Worm (Caenorhabditis elegans) whole organism, midembryonic: ENCODE data around the gene C38C3.6.

ENCODE experiments used
- T22C8.4 ChIP-seq: fragments of 200-800 bp; sonication (Bioruptor generic); IDR thresholded peaks from 2 replicates; pipeline ENCODE4 v1.3.6; 2022; ENCODE audit warnings: missing genetic modification characterization, missing compliant biosample characterization
- cog-1 ChIP-seq: sonication (generic microtip); optimal IDR thresholded peaks from 2 replicates; lab custom pipeline; 2016; ENCODE audit warnings: missing genetic modification characterization, missing compliant biosample characterization
- flt-1 ChIP-seq: fragments of 200-800 bp; sonication (Bioruptor generic); IDR thresholded peaks from 2 replicates; pipeline ENCODE4 v1.3.6; 2022; ENCODE audit warnings: missing genetic modification characterization, missing compliant biosample characterization
- klf-2 ChIP-seq: fragments of 200-800 bp; sonication (Bioruptor generic); conservative IDR thresholded peaks from 2 replicates; pipeline ENCODE4 v1.3.6; 2022; ENCODE audit warnings: missing genetic modification reagents, missing genetic modification characterization, missing compliant biosample characterization
- med-1 ChIP-seq: sonication (generic microtip); optimal IDR thresholded peaks from 2 replicates; lab custom pipeline; 2017; ENCODE audit warnings: missing genetic modification characterization, mild to moderate bottlenecking, missing compliant biosample characterization, antibody characterized with exemption, missing genetic modification reagents; ENCODE audit not compliant: insufficient read depth
- ref-1 ChIP-seq: fragments of 200-800 bp; sonication (Bioruptor generic); conservative IDR thresholded peaks from 2 replicates; pipeline ENCODE4 v1.3.6; 2022; ENCODE audit warnings: missing genetic modification reagents, missing genetic modification characterization, missing compliant biosample characterization
- tab-1 ChIP-seq: fragments of 200-800 bp; sonication (Bioruptor generic); IDR thresholded peaks from 2 replicates; pipeline ENCODE4 v1.3.6; 2022; ENCODE audit warnings: missing genetic modification characterization, missing compliant biosample characterization
- ztf-23 ChIP-seq: fragments of 200-800 bp; sonication (Bioruptor generic); IDR thresholded peaks from 2 replicates; pipeline ENCODE4 v1.3.6; 2022; ENCODE audit warnings: missing genetic modification reagents, missing genetic modification characterization, missing compliant biosample characterization
- ztf-29 ChIP-seq: fragments of 200-800 bp; sonication (Bioruptor generic); IDR thresholded peaks from 2 replicates; pipeline ENCODE4 v1.3.6; 2022; ENCODE audit warnings: missing genetic modification reagents, missing genetic modification characterization, missing compliant biosample characterization

C38C3.6 gene

DNA sequence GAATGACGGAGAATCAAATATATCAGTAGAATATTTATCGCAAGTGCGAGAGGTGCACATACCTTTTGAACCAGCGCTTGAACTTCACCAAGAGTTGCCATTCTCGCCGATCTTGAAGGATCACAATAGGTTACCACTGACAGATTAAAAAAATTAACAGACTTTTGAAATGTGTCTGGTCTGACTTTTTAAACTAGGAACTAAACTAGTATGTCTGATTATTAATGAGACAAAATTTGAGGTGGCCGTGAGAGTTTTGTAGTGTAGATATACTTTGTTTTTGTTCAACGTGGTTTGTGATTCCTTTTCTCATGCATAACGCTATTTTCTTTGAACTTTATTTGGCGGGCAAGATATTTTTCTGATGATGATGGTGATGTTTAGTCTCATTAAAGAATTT is 30.4 kb upstream of the C38C3.6 start, which contains the start of gene str-240:
Gene str-240 (minus strand): TSS at position 101 of the 400 bp plus-strand sequence.
- TF ChIP-seq ztf-29 (GFP tag; lab: Robert Waterston, UW) (no peak), T22C8.4 (GFP tag; lab: Robert Waterston, UW) (no peak), cog-1 (no peak), med-1 (no peak), tab-1 (GFP tag; lab: Robert Waterston, UW) (no peak), ref-1 (no peak)

DNA sequence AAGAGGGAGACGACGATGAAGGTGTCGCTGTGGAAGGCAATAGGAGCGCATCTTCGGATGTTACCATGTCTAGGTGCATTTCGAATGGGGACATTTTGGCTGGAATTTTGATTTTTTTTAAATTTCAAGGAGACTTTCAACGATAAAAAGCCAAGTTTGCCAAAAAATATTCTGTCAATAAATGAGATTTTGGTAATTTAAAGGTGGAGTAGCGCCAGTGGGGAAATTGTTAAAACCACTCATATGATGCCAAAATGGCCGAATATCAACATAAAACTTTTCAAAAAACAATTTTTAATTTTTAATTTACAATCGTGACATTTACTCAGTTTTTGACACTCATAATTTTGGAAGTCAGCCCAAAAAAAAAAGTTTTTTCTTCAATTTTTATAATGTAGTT is 20.1 kb upstream of the C38C3.6 start, which contains the start of gene nhr-260:
Gene nhr-260 (minus strand): TSS at position 101 of the 400 bp plus-strand sequence.
- TF ChIP-seq klf-2 (GFP tag; lab: Robert Waterston, UW), result no peak
- TF ChIP-seq ztf-29 (GFP tag; lab: Robert Waterston, UW), result no peak
- TF ChIP-seq T22C8.4 (GFP tag; lab: Robert Waterston, UW), result no peak
- no peak for TF ChIP-seq med-1
- TF ChIP-seq ztf-23 (GFP tag; lab: Robert Waterston, UW), result no peak
- TF ChIP-seq flt-1 (GFP tag; lab: Robert Waterston, UW), result no peak
- no peak for TF ChIP-seq ref-1
- TF ChIP-seq cog-1, result no peak
- TF ChIP-seq tab-1 (GFP tag; lab: Robert Waterston, UW), result no peak

DNA sequence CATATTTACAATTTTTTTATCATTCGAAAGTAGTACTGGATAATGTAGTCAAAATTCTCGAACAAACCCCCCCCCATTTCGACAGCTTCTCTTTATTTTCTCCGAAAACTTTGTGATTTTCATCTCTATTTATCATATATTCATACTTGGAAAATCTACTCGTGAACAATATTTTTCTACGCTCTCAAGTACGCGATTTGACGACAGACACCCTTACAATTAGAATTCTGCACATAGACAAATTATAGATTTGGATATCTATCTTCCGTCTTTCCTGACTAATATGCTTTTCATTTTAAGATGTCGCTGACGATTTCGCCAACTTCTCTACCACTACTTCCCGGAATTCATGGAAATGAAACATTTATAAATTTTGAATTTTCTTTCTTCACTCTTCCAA is 14.6 kb upstream of the C38C3.6 start, which contains the start of gene sru-28:
Gene sru-28 (plus strand): TSS at position 301 of the 400 bp plus-strand sequence.
- TF ChIP-seq flt-1 (GFP tag; lab: Robert Waterston, UW) (no peak), klf-2 (GFP tag; lab: Robert Waterston, UW) (no peak), cog-1 (no peak), T22C8.4 (GFP tag; lab: Robert Waterston, UW) (no peak), tab-1 (GFP tag; lab: Robert Waterston, UW) (no peak), med-1 (no peak), ztf-29 (GFP tag; lab: Robert Waterston, UW) (no peak)

DNA sequence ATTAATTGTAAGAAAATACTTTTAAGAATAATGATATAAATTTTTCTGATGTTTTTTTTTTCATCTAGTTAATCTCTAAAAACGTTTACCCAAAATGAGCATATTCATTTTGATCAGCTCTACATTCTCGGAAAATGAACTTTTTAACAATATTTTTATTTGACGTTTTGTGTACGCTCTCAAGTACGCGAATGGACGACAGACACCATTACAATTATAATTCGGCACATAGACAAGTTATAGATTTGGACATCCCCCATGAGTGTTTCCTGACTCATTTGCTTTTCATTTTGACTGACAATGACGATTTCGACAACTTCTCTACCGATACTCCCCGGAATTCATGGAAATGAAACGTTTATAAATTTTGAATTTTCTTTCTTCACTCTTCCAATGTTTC is 7.7 kb upstream of the C38C3.6 start, which contains the start of gene sru-27:
Gene sru-27 (plus strand): TSS at position 301 of the 400 bp plus-strand sequence.
- TF ChIP-seq T22C8.4 (GFP tag; lab: Robert Waterston, UW) (no peak), flt-1 (GFP tag; lab: Robert Waterston, UW) (no peak), med-1 (no peak), cog-1 (no peak), ztf-29 (GFP tag; lab: Robert Waterston, UW) (no peak), tab-1 (GFP tag; lab: Robert Waterston, UW) (no peak), ztf-23 (GFP tag; lab: Robert Waterston, UW) (no peak), ref-1 (no peak), klf-2 (GFP tag; lab: Robert Waterston, UW) (no peak)

DNA sequence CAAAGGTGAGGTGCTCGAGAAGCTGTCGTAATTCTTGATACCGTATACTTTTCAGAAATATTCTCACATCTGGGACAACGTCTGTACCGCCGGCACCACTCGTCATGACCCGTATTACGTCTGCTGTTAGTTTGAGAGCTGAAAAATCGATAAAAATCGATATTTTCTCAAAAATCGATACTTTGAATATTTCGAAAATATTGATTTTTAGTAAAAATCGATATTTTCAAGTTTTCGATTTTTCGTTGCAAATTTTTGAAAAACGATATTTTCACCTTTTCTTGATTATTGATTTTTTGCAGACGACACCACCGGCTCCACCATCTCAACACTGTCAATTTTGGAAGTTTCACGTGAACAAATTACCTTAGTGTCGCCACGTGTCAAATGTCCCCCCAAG is 4.3 kb upstream of the C38C3.6 start:
- no peak for TF ChIP-seq ztf-29 (GFP tag; lab: Robert Waterston, UW)
- TF ChIP-seq med-1, result no peak
- no peak for TF ChIP-seq ref-1
- no peak for TF ChIP-seq flt-1 (GFP tag; lab: Robert Waterston, UW)
- TF ChIP-seq tab-1 (GFP tag; lab: Robert Waterston, UW), result no peak
- TF ChIP-seq T22C8.4 (GFP tag; lab: Robert Waterston, UW), result peak; percentile 80

DNA sequence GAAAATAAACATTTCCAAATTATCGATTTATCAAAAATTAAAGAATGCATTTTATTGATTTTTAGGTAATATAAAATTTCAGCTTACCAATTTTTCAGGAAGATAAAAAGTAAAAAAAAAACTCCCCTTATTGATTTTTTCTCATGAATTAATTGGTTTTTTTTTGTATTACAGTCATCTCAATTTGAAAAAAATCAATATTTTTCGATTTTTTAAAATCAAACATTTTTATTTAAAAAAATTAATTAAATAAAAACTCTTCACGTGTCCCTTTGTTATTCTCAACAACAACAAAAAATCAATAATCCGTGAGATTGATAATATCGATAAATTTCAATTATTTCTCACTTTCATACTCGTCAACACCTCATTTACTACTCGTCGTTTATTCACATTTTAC is 3.9 kb upstream of the C38C3.6 start, which contains the start of gene C38C3.3:
Gene C38C3.3 (plus strand): TSS at position 301 of the 400 bp plus-strand sequence.
- TF ChIP-seq cog-1, result no peak
- TF ChIP-seq klf-2 (GFP tag; lab: Robert Waterston, UW), result no peak
- no peak for TF ChIP-seq ztf-29 (GFP tag; lab: Robert Waterston, UW)
- TF ChIP-seq ztf-23 (GFP tag; lab: Robert Waterston, UW), result no peak
- TF ChIP-seq flt-1 (GFP tag; lab: Robert Waterston, UW), result no peak
- no peak for TF ChIP-seq T22C8.4 (GFP tag; lab: Robert Waterston, UW)
- TF ChIP-seq med-1, result no peak
- TF ChIP-seq tab-1 (GFP tag; lab: Robert Waterston, UW), result no peak
- no peak for TF ChIP-seq ref-1

DNA sequence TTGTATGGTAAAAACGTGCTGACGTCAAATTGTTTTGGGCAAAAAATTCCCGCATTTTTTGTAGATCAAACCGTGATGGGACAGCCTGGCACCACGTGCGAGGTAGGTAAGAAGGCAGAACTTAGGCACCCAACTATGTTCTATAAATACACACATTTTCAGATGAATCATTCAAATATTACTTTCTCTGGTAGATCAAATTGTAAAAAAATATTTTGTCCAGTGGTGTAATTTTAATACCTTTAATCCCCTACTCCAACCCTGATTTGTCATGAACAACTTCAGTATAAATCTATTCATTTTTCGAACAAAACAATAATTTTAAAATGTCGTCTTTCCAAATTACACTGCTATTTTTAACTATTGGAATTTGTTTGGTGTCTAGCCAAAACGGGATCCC is 3.1 kb upstream of the C38C3.6 start, which contains the start of gene spig-7:
Gene spig-7 (plus strand): TSS at position 301 of the 400 bp plus-strand sequence.
- TF ChIP-seq med-1 (no peak), cog-1 (no peak), flt-1 (GFP tag; lab: Robert Waterston, UW) (no peak), ref-1 (no peak), tab-1 (GFP tag; lab: Robert Waterston, UW) (no peak), ztf-29 (GFP tag; lab: Robert Waterston, UW) (no peak), T22C8.4 (GFP tag; lab: Robert Waterston, UW) (no peak), klf-2 (GFP tag; lab: Robert Waterston, UW) (no peak), ztf-23 (GFP tag; lab: Robert Waterston, UW) (no peak)

DNA sequence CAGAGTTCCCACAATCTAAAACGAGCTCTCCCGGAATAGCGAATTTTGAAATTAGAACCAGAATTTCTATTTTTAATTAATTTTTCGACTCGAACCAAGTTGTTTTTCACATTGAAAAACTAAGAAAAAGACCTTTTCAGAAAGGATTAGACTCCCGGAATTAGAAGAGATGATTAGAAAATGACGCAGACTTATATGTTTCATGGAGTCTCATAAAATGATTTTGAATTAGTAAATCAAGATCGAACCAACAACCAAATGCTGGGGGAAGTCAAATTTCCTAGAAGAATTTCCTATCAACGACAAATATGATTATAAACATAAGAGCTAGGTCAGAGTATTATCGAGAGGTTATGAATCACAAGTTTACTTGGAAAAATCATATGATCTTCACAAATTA is 2.8 kb downstream of the C38C3.6 start:
- no peak for TF ChIP-seq flt-1 (GFP tag; lab: Robert Waterston, UW)

DNA sequence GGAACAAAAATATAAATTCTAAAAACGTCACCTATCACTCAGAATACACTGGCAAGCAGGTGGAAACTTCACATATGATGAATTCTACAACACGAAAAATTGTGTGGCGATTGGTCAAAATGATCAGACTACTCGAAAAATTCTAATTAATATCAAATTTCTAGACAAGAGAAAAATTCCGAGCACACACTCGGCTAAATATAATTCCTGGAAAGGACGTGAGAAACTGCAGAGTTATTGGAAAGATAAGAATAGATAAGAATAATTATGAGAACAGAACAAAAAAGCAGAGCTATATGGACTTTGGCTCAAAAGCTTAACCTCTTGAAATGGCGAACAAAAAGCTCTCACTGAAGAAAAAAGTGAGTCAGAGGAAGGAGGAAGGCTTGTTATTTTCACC is 4.1 kb downstream of the C38C3.6 start:
- no peak for TF ChIP-seq ref-1
- no peak for TF ChIP-seq klf-2 (GFP tag; lab: Robert Waterston, UW)
- no peak for TF ChIP-seq T22C8.4 (GFP tag; lab: Robert Waterston, UW)
- TF ChIP-seq med-1, result no peak
- TF ChIP-seq ztf-29 (GFP tag; lab: Robert Waterston, UW), result no peak
- TF ChIP-seq cog-1, result no peak
- TF ChIP-seq flt-1 (GFP tag; lab: Robert Waterston, UW), result no peak
- no peak for TF ChIP-seq tab-1 (GFP tag; lab: Robert Waterston, UW)
- TF ChIP-seq ztf-23 (GFP tag; lab: Robert Waterston, UW), result no peak

DNA sequence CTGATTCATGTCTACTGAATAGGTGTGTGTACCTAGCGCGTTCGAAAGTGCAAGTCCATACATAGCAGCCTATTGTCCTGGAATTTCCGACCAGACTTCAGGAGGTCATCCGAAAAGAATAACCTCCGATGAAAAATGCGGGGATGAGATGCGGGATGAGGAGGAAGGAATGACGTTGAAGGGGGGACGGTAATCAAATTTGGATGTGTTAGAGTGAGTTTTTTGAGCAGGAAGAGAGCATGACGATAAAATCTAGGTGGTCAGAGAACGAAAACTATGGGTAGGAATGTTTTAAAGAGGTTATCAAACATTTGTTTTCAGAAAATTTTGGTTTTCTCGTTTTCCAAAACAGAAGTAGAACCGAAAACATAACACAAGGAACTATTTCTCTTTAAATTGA is 5.4 kb downstream of the C38C3.6 start:
- TF ChIP-seq T22C8.4 (GFP tag; lab: Robert Waterston, UW) (no peak), klf-2 (GFP tag; lab: Robert Waterston, UW) (no peak), ztf-23 (GFP tag; lab: Robert Waterston, UW) (no peak), flt-1 (GFP tag; lab: Robert Waterston, UW) (no peak), tab-1 (GFP tag; lab: Robert Waterston, UW) (no peak)
